Fruit fly (Drosophila melanogaster) whole organism, embryonic: Measurements from ENCODE around the gene CG15014.
A peak's percentile ranks its signal among the peaks of the same experiment; 100 is the strongest.

Source experiments
- ATbp ChIP-seq: fragments of 200-800 bp; sonication (Bioruptor generic); optimal IDR thresholded peaks from 2 replicates; lab custom pipeline; 2017; ENCODE audit warnings: missing biosample characterization, mild to moderate bottlenecking, missing genetic modification characterization, missing genetic modification reagents
- Atf6 ChIP-seq: fragments of 200-800 bp; sonication (Bioruptor generic); IDR thresholded peaks from 2 replicates; pipeline ENCODE4 v1.3.6; 2022; ENCODE audit warnings: missing biosample characterization, missing genetic modification characterization
- B-H1 ChIP-seq: fragments of 200-800 bp; sonication (Bioruptor generic); IDR thresholded peaks from 3 replicates; pipeline ENCODE4 v1.3.6; 2022; ENCODE audit warnings: missing biosample characterization, missing genetic modification characterization
- BEAF-32 ChIP-seq: fragments of 200-800 bp; sonication (Bioruptor generic); optimal IDR thresholded peaks from 3 replicates; lab custom pipeline; 2017; ENCODE audit warnings: missing biosample characterization, missing genetic modification characterization, mild to moderate bottlenecking, moderate library complexity, missing genetic modification reagents
- CG11696 ChIP-seq: fragments of 200-800 bp; sonication (Bioruptor generic); IDR thresholded peaks from 2 replicates; pipeline ENCODE4 v1.3.6; 2022; ENCODE audit warnings: missing biosample characterization, missing genetic modification characterization
- CG11723 ChIP-seq: fragments of 200-800 bp; sonication (Bioruptor generic); optimal IDR thresholded peaks from 2 replicates; lab custom pipeline; 2017; ENCODE audit warnings: missing biosample characterization, mild to moderate bottlenecking, missing genetic modification characterization
- CG15601 ChIP-seq: fragments of 200-800 bp; sonication (Bioruptor generic); optimal IDR thresholded peaks from 3 replicates; lab custom pipeline; 2019; ENCODE audit warnings: missing biosample characterization, mild to moderate bottlenecking, missing genetic modification characterization, moderate library complexity
- CG16779 ChIP-seq: fragments of 200-800 bp; sonication (Bioruptor generic); IDR thresholded peaks from 2 replicates; pipeline ENCODE4 v1.3.6; 2022; ENCODE audit warnings: missing biosample characterization, missing genetic modification characterization
- CG17912 ChIP-seq: fragments of 200-800 bp; sonication (Bioruptor generic); optimal IDR thresholded peaks from 2 replicates; lab custom pipeline; 2018; ENCODE audit warnings: missing biosample characterization, mild to moderate bottlenecking, missing genetic modification characterization
- CG1832 ChIP-seq: fragments of 200-800 bp; sonication (Bioruptor generic); optimal IDR thresholded peaks from 2 replicates; lab custom pipeline; 2017; ENCODE audit warnings: missing biosample characterization, mild to moderate bottlenecking, missing genetic modification characterization, inconsistent platforms
- CG3163 ChIP-seq: fragments of 200-800 bp; sonication (Bioruptor generic); optimal IDR thresholded peaks from 3 replicates; lab custom pipeline; 2016; ENCODE audit warnings: missing biosample characterization, missing genetic modification characterization
- CG34376 ChIP-seq: fragments of 200-800 bp; sonication (Bioruptor generic); optimal IDR thresholded peaks from 2 replicates; lab custom pipeline; 2018; ENCODE audit warnings: missing biosample characterization, mild to moderate bottlenecking, missing genetic modification characterization
- CG4404 ChIP-seq: fragments of 200-800 bp; sonication (Bioruptor generic); IDR thresholded peaks from 2 replicates; pipeline ENCODE4 v1.3.6; 2022; ENCODE audit warnings: missing biosample characterization, missing genetic modification characterization
- CG5953 ChIP-seq: fragments of 200-800 bp; sonication (Bioruptor generic); IDR thresholded peaks from 2 replicates; pipeline ENCODE4 v1.3.6; 2022; ENCODE audit warnings: missing biosample characterization, missing genetic modification characterization
- CG7271 ChIP-seq: fragments of 200-800 bp; sonication (Bioruptor generic); optimal IDR thresholded peaks from 2 replicates; lab custom pipeline; 2018; ENCODE audit warnings: missing biosample characterization, mild to moderate bottlenecking, missing genetic modification characterization, moderate library complexity
- CG9932 ChIP-seq: fragments of 200-800 bp; sonication (Bioruptor generic); IDR thresholded peaks from 2 replicates; pipeline ENCODE4 v1.3.6; 2022; ENCODE audit warnings: missing biosample characterization, missing genetic modification characterization
- CrebB ChIP-seq: fragments of 200-800 bp; sonication (Bioruptor generic); optimal IDR thresholded peaks from 3 replicates; lab custom pipeline; 2018; ENCODE audit warnings: missing biosample characterization, mild to moderate bottlenecking, missing genetic modification characterization
- Doc2 ChIP-seq: fragments of 200-800 bp; sonication (Bioruptor generic); IDR thresholded peaks from 2 replicates; pipeline ENCODE4 v1.3.6; 2022; ENCODE audit warnings: missing biosample characterization, missing genetic modification characterization
- Doc3 ChIP-seq: fragments of 200-800 bp; sonication (Bioruptor generic); IDR thresholded peaks from 3 replicates; pipeline ENCODE4 v1.3.6; 2022; ENCODE audit warnings: missing biosample characterization, missing genetic modification characterization; ENCODE audit not compliant: partially characterized antibody
- Elba2 ChIP-seq: fragments of 200-800 bp; sonication (Bioruptor generic); optimal IDR thresholded peaks from 3 replicates; lab custom pipeline; 2016; ENCODE audit warnings: missing biosample characterization, missing genetic modification characterization
- Ets65A ChIP-seq: fragments of 200-800 bp; sonication (Bioruptor generic); peaks from one replicate; lab custom pipeline; 2016; ENCODE audit warnings: missing biosample characterization, missing genetic modification characterization
- Fer2 ChIP-seq: fragments of 200-800 bp; sonication (Bioruptor generic); optimal IDR thresholded peaks from 2 replicates; lab custom pipeline; 2018; ENCODE audit warnings: missing biosample characterization, mild to moderate bottlenecking, missing genetic modification characterization, moderate library complexity
- Kr ChIP-seq: fragments of 200-800 bp; sonication (Bioruptor generic); optimal IDR thresholded peaks from 2 replicates; lab custom pipeline; 2017; ENCODE audit warnings: missing biosample characterization, mild to moderate bottlenecking, missing genetic modification characterization
- Myb ChIP-seq: fragments of 200-800 bp; sonication (Bioruptor generic); optimal IDR thresholded peaks from 2 replicates; lab custom pipeline; 2016; ENCODE audit warnings: missing biosample characterization, missing genetic modification characterization
- Rx ChIP-seq: fragments of 200-800 bp; sonication (Bioruptor generic); IDR thresholded peaks from 2 replicates; pipeline ENCODE4 v1.3.6; 2022; ENCODE audit warnings: missing biosample characterization, missing genetic modification characterization
- Ssrp ChIP-seq: fragments of 200-800 bp; sonication (Bioruptor generic); optimal IDR thresholded peaks from 2 replicates; lab custom pipeline; 2018; ENCODE audit warnings: missing biosample characterization, mild to moderate bottlenecking, missing genetic modification characterization, moderate library complexity
- Usf ChIP-seq: fragments of 200-800 bp; sonication (Bioruptor generic); optimal IDR thresholded peaks from 2 replicates; lab custom pipeline; 2017; ENCODE audit warnings: missing genotype, missing biosample characterization, missing genetic modification characterization
- amos ChIP-seq: fragments of 200-800 bp; sonication (Bioruptor generic); IDR thresholded peaks from 2 replicates; pipeline ENCODE4 v1.3.6; 2022; ENCODE audit warnings: missing biosample characterization, missing genetic modification characterization; ENCODE audit not compliant: partially characterized antibody
- ato ChIP-seq: fragments of 200-800 bp; sonication (Bioruptor generic); IDR thresholded peaks from 2 replicates; pipeline ENCODE4 v1.3.6; 2022; ENCODE audit warnings: missing biosample characterization, missing genetic modification characterization; ENCODE audit not compliant: partially characterized antibody
- bowl ChIP-seq: fragments of 200-800 bp; sonication (Bioruptor generic); IDR thresholded peaks from 2 replicates; pipeline ENCODE4 v1.3.6; 2022; ENCODE audit warnings: missing biosample characterization, missing genetic modification characterization
- br ChIP-seq: fragments of >200 bp; optimal IDR thresholded peaks from 2 replicates; lab custom pipeline; 2017
- cg ChIP-seq: fragments of 200-800 bp; sonication (Bioruptor generic); optimal IDR thresholded peaks from 3 replicates; lab custom pipeline; 2019; ENCODE audit warnings: missing biosample characterization, mild to moderate bottlenecking, missing genetic modification characterization, moderate library complexity
- corto ChIP-seq: fragments of 200-800 bp; sonication (Bioruptor generic); optimal IDR thresholded peaks from 2 replicates; lab custom pipeline; 2016; ENCODE audit warnings: missing biosample characterization, mild to moderate bottlenecking, missing genetic modification characterization, moderate library complexity
- dati ChIP-seq: fragments of 200-800 bp; sonication (Bioruptor generic); IDR thresholded peaks from 2 replicates; pipeline ENCODE4 v1.3.6; 2022; ENCODE audit warnings: missing biosample characterization, missing genetic modification characterization
- dimm ChIP-seq: fragments of 200-800 bp; sonication (Bioruptor generic); IDR thresholded peaks from 2 replicates; pipeline ENCODE4 v1.3.6; 2022; ENCODE audit warnings: missing biosample characterization, missing genetic modification characterization
- fd102C ChIP-seq: fragments of 200-800 bp; sonication (Bioruptor generic); optimal IDR thresholded peaks from 2 replicates; lab custom pipeline; 2018; ENCODE audit warnings: missing biosample characterization, mild to moderate bottlenecking, missing genetic modification characterization, moderate library complexity
- gfzf ChIP-seq: fragments of 200-800 bp; sonication (Bioruptor generic); optimal IDR thresholded peaks from 2 replicates; lab custom pipeline; 2016; ENCODE audit warnings: missing biosample characterization, mild to moderate bottlenecking, missing genetic modification characterization, moderate library complexity
- nau ChIP-seq: fragments of 200-800 bp; sonication (Bioruptor generic); optimal IDR thresholded peaks from 3 replicates; lab custom pipeline; 2017; ENCODE audit warnings: missing biosample characterization, mild to moderate bottlenecking, missing genetic modification characterization, missing genetic modification reagents
- nerfin-1 ChIP-seq: fragments of 200-800 bp; sonication (Bioruptor generic); optimal IDR thresholded peaks from 3 replicates; lab custom pipeline; 2019; ENCODE audit warnings: missing biosample characterization, mild to moderate bottlenecking, missing genetic modification characterization, moderate library complexity
- peb ChIP-seq: fragments of 200-800 bp; sonication (Bioruptor generic); IDR thresholded peaks from 2 replicates; pipeline ENCODE4 v1.3.6; 2022; ENCODE audit warnings: missing biosample characterization, missing genetic modification characterization
- pfk ChIP-seq: fragments of 200-800 bp; sonication (Bioruptor generic); optimal IDR thresholded peaks from 2 replicates; lab custom pipeline; 2018; ENCODE audit warnings: missing biosample characterization, mild to moderate bottlenecking, missing genetic modification characterization, moderate library complexity
- phol ChIP-seq: fragments of 200-800 bp; sonication (Bioruptor generic); optimal IDR thresholded peaks from 3 replicates; lab custom pipeline; 2018; ENCODE audit warnings: missing biosample characterization, mild to moderate bottlenecking, missing genetic modification characterization, moderate library complexity
- rib ChIP-seq: fragments of 200-800 bp; sonication (Bioruptor generic); IDR thresholded peaks from 2 replicates; pipeline ENCODE4 v1.3.6; 2022; ENCODE audit warnings: missing biosample characterization, missing genetic modification characterization
- scrt ChIP-seq: fragments of 200-800 bp; sonication (Bioruptor generic); optimal IDR thresholded peaks from 2 replicates; lab custom pipeline; 2018; ENCODE audit warnings: missing biosample characterization, mild to moderate bottlenecking, missing genetic modification characterization, moderate library complexity
- seq ChIP-seq: fragments of 200-800 bp; sonication (Bioruptor generic); IDR thresholded peaks from 2 replicates; pipeline ENCODE4 v1.3.6; 2022; ENCODE audit warnings: missing biosample characterization, missing genetic modification characterization
- slp2 ChIP-seq: fragments of 200-800 bp; sonication (Bioruptor generic); optimal IDR thresholded peaks from 2 replicates; lab custom pipeline; 2016; ENCODE audit warnings: missing biosample characterization, missing genetic modification characterization
- so ChIP-seq: fragments of 200-800 bp; sonication (Bioruptor generic); IDR thresholded peaks from 3 replicates; pipeline ENCODE4 v1.3.6; 2022; ENCODE audit warnings: missing biosample characterization, missing genetic modification characterization
- sqz ChIP-seq: fragments of 200-800 bp; sonication (Bioruptor generic); optimal IDR thresholded peaks from 3 replicates; lab custom pipeline; 2018; ENCODE audit warnings: missing biosample characterization, mild to moderate bottlenecking, missing genetic modification characterization
- sug ChIP-seq: fragments of 200-800 bp; optimal IDR thresholded peaks from 2 replicates; lab custom pipeline; 2019; ENCODE audit warnings: missing biosample characterization, mild to moderate bottlenecking, missing genetic modification characterization, moderate library complexity
- tll ChIP-seq, 2 experiments: fragments of 200-800 bp in 1 of 2; fragments of >200 bp in 1 of 2; sonication (Bioruptor generic) in 1 of 2; optimal IDR thresholded peaks; 2 replicates each; lab custom pipeline; 2017 to 2019; ENCODE audit warnings: missing biosample characterization in 2 of 2, missing genetic modification characterization in 2 of 2, mild to moderate bottlenecking in 1 of 2, moderate library complexity in 1 of 2
- tna ChIP-seq: fragments of 200-800 bp; sonication (Bioruptor generic); IDR thresholded peaks from 2 replicates; pipeline ENCODE4 v1.3.6; 2022; ENCODE audit warnings: missing biosample characterization, missing genetic modification characterization; ENCODE audit not compliant: partially characterized antibody
- zf30C ChIP-seq: fragments of 200-800 bp; sonication (Bioruptor generic); optimal IDR thresholded peaks from 3 replicates; lab custom pipeline; 2018; ENCODE audit warnings: missing biosample characterization, mild to moderate bottlenecking, missing genetic modification characterization

Gene CG15014

dm6 chr3L:4282627-4283026, 39.4 kb downstream of the CG15014 start, which contains the start of gene CG11583 (continued):
- TF ChIP-seq bowl (GFP tag; lab: Robert Waterston, UW), result no peak
- no peak for TF ChIP-seq B-H1 (GFP tag; lab: Robert Waterston, UW)
- no peak for TF ChIP-seq ATbp (GFP tag; lab: Kevin White, UChicago)
- TF ChIP-seq corto (GFP tag; lab: Kevin White, UChicago), result no peak
- peak; percentile 25 for TF ChIP-seq slp2
- TF ChIP-seq CrebB (tag; lab: Kevin White, UChicago), result no peak
- no peak for TF ChIP-seq nerfin-1
- TF ChIP-seq CG3163 (GFP tag; lab: Kevin White, UChicago), result peak; percentile 17
- TF ChIP-seq phol (tag; lab: Kevin White, UChicago), result peak; percentile 54
- no peak for TF ChIP-seq tll (GFP tag; optimal IDR thresholded peaks at IDR 0.05; lab: Kevin White, UChicago)
- no peak for TF ChIP-seq CG17912 (GFP tag; lab: Kevin White, UChicago)
- peak; percentile 32 for TF ChIP-seq gfzf (GFP tag; lab: Kevin White, UChicago)
- TF ChIP-seq Kr (GFP tag; lab: Kevin White, UChicago), result no peak
- TF ChIP-seq Elba2 (GFP tag; lab: Kevin White, UChicago), result no peak
- no peak for TF ChIP-seq sqz (GFP tag; lab: Kevin White, UChicago)
- no peak for TF ChIP-seq cg (GFP tag; lab: Kevin White, UChicago)
- TF ChIP-seq Doc2 (GFP tag; lab: Robert Waterston, UW), result no peak
- TF ChIP-seq tna (GFP tag; lab: Robert Waterston, UW), result no peak
- peak; percentile 6 for TF ChIP-seq Fer2 (tag; lab: Kevin White, UChicago)
- TF ChIP-seq br (lab: Kevin White, UChicago), result no peak
- no peak for TF ChIP-seq CG5953
- TF ChIP-seq amos (GFP tag; lab: Robert Waterston, UW), result peak; percentile 14; the same call in 1 of the 2 replicates
- no peak for TF ChIP-seq Rx (GFP tag; lab: Robert Waterston, UW)
- no peak for TF ChIP-seq scrt
- TF ChIP-seq Atf6 (GFP tag; lab: Robert Waterston, UW), result no peak
- no peak for TF ChIP-seq dati
- no peak for TF ChIP-seq so
- TF ChIP-seq ato (GFP tag; lab: Robert Waterston, UW), result no peak
- TF ChIP-seq nau, result no peak
- no peak for TF ChIP-seq Doc3
- TF ChIP-seq sug (tag; lab: Kevin White, UChicago), result no peak
- peak; percentile 70 for TF ChIP-seq Ets65A (GFP tag; lab: Kevin White, UChicago)
- TF ChIP-seq dimm (GFP tag; lab: Robert Waterston, UW), result no peak
- TF ChIP-seq CG7271 (tag; lab: Kevin White, UChicago), result no peak
- peak; percentile 35 for TF ChIP-seq BEAF-32
- TF ChIP-seq CG16779 (GFP tag; lab: Robert Waterston, UW), result 0 out of 2 replicates have a peak, but pooled peaks have one; percentile 2
- TF ChIP-seq Ssrp (tag; lab: Kevin White, UChicago), result no peak
- TF ChIP-seq CG1832 (GFP tag; lab: Kevin White, UChicago), result no peak
- no peak for TF ChIP-seq fd102C (GFP tag; lab: Kevin White, UChicago)
- TF ChIP-seq pfk (GFP tag; lab: Kevin White, UChicago), result no peak
- TF ChIP-seq Myb (GFP tag; lab: Kevin White, UChicago), result peak; percentile 92
- peak; percentile 28 for TF ChIP-seq CG15601 (tag; lab: Kevin White, UChicago)
- TF ChIP-seq CG9932 (GFP tag; lab: Robert Waterston, UW), result peak; percentile 61
- no peak for TF ChIP-seq CG34376 (GFP tag; lab: Kevin White, UChicago)
- TF ChIP-seq rib, result no peak
- no peak for TF ChIP-seq CG11696 (GFP tag; lab: Robert Waterston, UW)
- no peak for TF ChIP-seq peb
- no peak for TF ChIP-seq Usf
- TF ChIP-seq CG11723, result no peak
- TF ChIP-seq zf30C (GFP tag; lab: Kevin White, UChicago), result no peak
- TF ChIP-seq CG4404 (GFP tag; lab: Robert Waterston, UW), result no peak
- TF ChIP-seq seq (GFP tag; lab: Robert Waterston, UW), result no peak
